Worm (Caenorhabditis elegans): ENCODE measurements around the gene F49E12.7.

The F49E12.7 gene

ce11 chrII:8370194-8370593, 25.7 kb downstream of the F49E12.7 start:
- no peak for TF ChIP-seq flt-1 (GFP tag; IDR thresholded peaks at IDR 0.05)
- no peak for TF ChIP-seq ceh-36 (tag; optimal IDR thresholded peaks at IDR 0.05)
- no peak for TF ChIP-seq ceh-13 (GFP tag; optimal IDR thresholded peaks at IDR 0.05)
- TF ChIP-seq sea-1 (GFP tag; conservative IDR thresholded peaks at IDR 0.05), result no peak
- no peak for TF ChIP-seq hnd-1 (tag; optimal IDR thresholded peaks at IDR 0.05)
- no peak for TF ChIP-seq aly-1 (tag; optimal IDR thresholded peaks at IDR 0.05)
- no peak for TF ChIP-seq ets-7 (tag; optimal IDR thresholded peaks at IDR 0.05)
- TF ChIP-seq hmg-4 (GFP tag; optimal IDR thresholded peaks at IDR 0.05), result no peak
- no peak for TF ChIP-seq tbx-37 (GFP tag; conservative IDR thresholded peaks at IDR 0.05)
- TF ChIP-seq ama-1 (optimal IDR thresholded peaks at IDR 0.05), result no peak
- no peak for TF ChIP-seq F13C5.2 (tag; optimal IDR thresholded peaks at IDR 0.05)
- TF ChIP-seq hmbx-1 (tag; optimal IDR thresholded peaks at IDR 0.05), result no peak
- TF ChIP-seq B0310.2 (tag; optimal IDR thresholded peaks at IDR 0.05), result no peak
- TF ChIP-seq tra-4 (tag; optimal IDR thresholded peaks at IDR 0.05), result no peak

- TF ChIP-seq scrt-1 (GFP tag; IDR thresholded peaks at IDR 0.05) (no peak), flt-1 (GFP tag; IDR thresholded peaks at IDR 0.05) (no peak)
Observed at ce11 chrII:8369059-8369458, 26.9 kb downstream of the F49E12.7 start, which contains the start of gene amt-3. Gene amt-3 (minus strand): TSS chrII:8369159.

ce11 chrII:8360453-8360852, 35.5 kb downstream of the F49E12.7 start, which contains the start of gene M195.2:
Gene M195.2 (plus strand): TSS chrII:8360753.
- TF ChIP-seq ceh-36 (tag; optimal IDR thresholded peaks at IDR 0.05) (no peak), aly-1 (tag; optimal IDR thresholded peaks at IDR 0.05) (no peak), flt-1 (GFP tag; IDR thresholded peaks at IDR 0.05) (no peak)

- no peak for TF ChIP-seq sea-1 (GFP tag; conservative IDR thresholded peaks at IDR 0.05)
- no peak for TF ChIP-seq ceh-36 (tag; optimal IDR thresholded peaks at IDR 0.05)
- no peak for TF ChIP-seq hmg-4 (GFP tag; optimal IDR thresholded peaks at IDR 0.05)
- TF ChIP-seq pes-1 (GFP tag; IDR thresholded peaks at IDR 0.05), result no peak
- no peak for TF ChIP-seq hmbx-1 (tag; optimal IDR thresholded peaks at IDR 0.05)
- TF ChIP-seq tbx-11 (GFP tag; IDR thresholded peaks at IDR 0.05), result no peak
- TF ChIP-seq tbx-37 (GFP tag; conservative IDR thresholded peaks at IDR 0.05), result no peak
- TF ChIP-seq ceh-13 (GFP tag; optimal IDR thresholded peaks at IDR 0.05), result no peak
- no peak for TF ChIP-seq flt-1 (GFP tag; IDR thresholded peaks at IDR 0.05)
- TF ChIP-seq ama-1 (optimal IDR thresholded peaks at IDR 0.05), result no peak
- TF ChIP-seq aly-1 (tag; optimal IDR thresholded peaks at IDR 0.05), result no peak
- TF ChIP-seq tra-4 (tag; optimal IDR thresholded peaks at IDR 0.05), result no peak
- TF ChIP-seq scrt-1 (GFP tag; IDR thresholded peaks at IDR 0.05), result no peak
Observed at ce11 chrII:8359350-8359749, 36.6 kb downstream of the F49E12.7 start, which contains the start of gene col-77. Gene col-77 (minus strand): TSS chrII:8359381.

ce11 chrII:8358466-8358865, 37.5 kb downstream of the F49E12.7 start:
- no peak for TF ChIP-seq pes-1 (GFP tag; IDR thresholded peaks at IDR 0.05)
- TF ChIP-seq hmg-4 (GFP tag; optimal IDR thresholded peaks at IDR 0.05), result peak; percentile 14

ce11 chrII:8354233-8354750, 41.6 kb downstream of the F49E12.7 start, which contains the start of gene C26D10.6:
Gene C26D10.6 (minus strand): TSS chrII:8354700.
- TF ChIP-seq hnd-1 (tag; optimal IDR thresholded peaks at IDR 0.05) (no peak), aly-1 (tag; optimal IDR thresholded peaks at IDR 0.05) (no peak), hmg-4 (GFP tag; optimal IDR thresholded peaks at IDR 0.05) (no peak), ceh-13 (GFP tag; optimal IDR thresholded peaks at IDR 0.05) (no peak), ets-7 (tag; optimal IDR thresholded peaks at IDR 0.05) (no peak), flt-1 (GFP tag; IDR thresholded peaks at IDR 0.05) (no peak), tra-4 (tag; optimal IDR thresholded peaks at IDR 0.05) (no peak), B0310.2 (tag; optimal IDR thresholded peaks at IDR 0.05) (no peak), ceh-36 (tag; optimal IDR thresholded peaks at IDR 0.05) (no peak), F13C5.2 (tag; optimal IDR thresholded peaks at IDR 0.05) (no peak), sea-1 (GFP tag; conservative IDR thresholded peaks at IDR 0.05) (no peak), ama-1 (optimal IDR thresholded peaks at IDR 0.05) (no peak), scrt-1 (GFP tag; IDR thresholded peaks at IDR 0.05) (no peak), pes-1 (GFP tag; IDR thresholded peaks at IDR 0.05) (no peak), tbx-11 (GFP tag; IDR thresholded peaks at IDR 0.05) (no peak), hmbx-1 (tag; optimal IDR thresholded peaks at IDR 0.05) (no peak)

- TF ChIP-seq F13C5.2 (tag; optimal IDR thresholded peaks at IDR 0.05), result no peak
- no peak for TF ChIP-seq ceh-36 (tag; optimal IDR thresholded peaks at IDR 0.05)
- no peak for TF ChIP-seq B0310.2 (tag; optimal IDR thresholded peaks at IDR 0.05)
- no peak for TF ChIP-seq hmbx-1 (tag; optimal IDR thresholded peaks at IDR 0.05)
- TF ChIP-seq scrt-1 (GFP tag; IDR thresholded peaks at IDR 0.05), result no peak
- no peak for TF ChIP-seq tbx-11 (GFP tag; IDR thresholded peaks at IDR 0.05)
- no peak for TF ChIP-seq hmg-4 (GFP tag; optimal IDR thresholded peaks at IDR 0.05)
- TF ChIP-seq ets-7 (tag; optimal IDR thresholded peaks at IDR 0.05), result no peak
Observed at ce11 chrII:8353288-8353687, 42.7 kb downstream of the F49E12.7 start.

- no peak for TF ChIP-seq B0310.2 (tag; optimal IDR thresholded peaks at IDR 0.05)
- TF ChIP-seq hnd-1 (tag; optimal IDR thresholded peaks at IDR 0.05), result no peak
- TF ChIP-seq hmbx-1 (tag; optimal IDR thresholded peaks at IDR 0.05), result no peak
- no peak for TF ChIP-seq aly-1 (tag; optimal IDR thresholded peaks at IDR 0.05)
- no peak for TF ChIP-seq flt-1 (GFP tag; IDR thresholded peaks at IDR 0.05)
- no peak for TF ChIP-seq ets-7 (tag; optimal IDR thresholded peaks at IDR 0.05)
- no peak for TF ChIP-seq ceh-13 (GFP tag; optimal IDR thresholded peaks at IDR 0.05)
- no peak for TF ChIP-seq pes-1 (GFP tag; IDR thresholded peaks at IDR 0.05)
- no peak for TF ChIP-seq tbx-11 (GFP tag; IDR thresholded peaks at IDR 0.05)
- no peak for TF ChIP-seq scrt-1 (GFP tag; IDR thresholded peaks at IDR 0.05)
- no peak for TF ChIP-seq ceh-36 (tag; optimal IDR thresholded peaks at IDR 0.05)
- no peak for TF ChIP-seq tbx-37 (GFP tag; conservative IDR thresholded peaks at IDR 0.05)
- no peak for TF ChIP-seq hmg-4 (GFP tag; optimal IDR thresholded peaks at IDR 0.05)
- TF ChIP-seq ama-1 (optimal IDR thresholded peaks at IDR 0.05), result no peak
- no peak for TF ChIP-seq F13C5.2 (tag; optimal IDR thresholded peaks at IDR 0.05)
- no peak for TF ChIP-seq sea-1 (GFP tag; conservative IDR thresholded peaks at IDR 0.05)
- no peak for TF ChIP-seq tra-4 (tag; optimal IDR thresholded peaks at IDR 0.05)
Observed at ce11 chrII:8346384-8346783, 49.6 kb downstream of the F49E12.7 start, which contains the start of gene eff-1. Gene eff-1 (plus strand): TSS chrII:8346684.

All from whole organism, early embryonic.